Worm (Caenorhabditis elegans) whole organism, L4 larva: ENCODE data around the gene pyc-1.
A peak's percentile ranks its signal among the peaks of the same experiment; 100 is the strongest.

Experiments used
- D1046.2 ChIP-seq: fragments of 200-800 bp; sonication (Bioruptor generic); IDR thresholded peaks from 2 replicates; pipeline ENCODE4 v1.3.6; 2022; ENCODE audit warnings: missing genetic modification characterization, missing compliant biosample characterization
- F10B5.3 ChIP-seq: sonication (generic microtip); optimal IDR thresholded peaks from 2 replicates; lab custom pipeline; 2016; ENCODE audit warnings: mild to moderate bottlenecking, missing genetic modification characterization, missing compliant biosample characterization
- F26F4.8 ChIP-seq: fragments of 200-800 bp; sonication (Bioruptor generic); conservative IDR thresholded peaks from 2 replicates; pipeline ENCODE4 v1.3.6; 2022; ENCODE audit warnings: missing genetic modification characterization, missing compliant biosample characterization
- F44E2.7 ChIP-seq: fragments of 200-800 bp; sonication (Bioruptor generic); IDR thresholded peaks from 2 replicates; pipeline ENCODE4 v2.1.2; 2022; ENCODE audit warnings: missing genetic modification characterization, missing compliant biosample characterization
- T20F7.1 ChIP-seq: fragments of 200-800 bp; sonication (Bioruptor generic); optimal IDR thresholded peaks from 2 replicates; lab custom pipeline; 2018; ENCODE audit warnings: mild to moderate bottlenecking, missing genetic modification characterization, missing compliant biosample characterization
- Y105C5A.15 ChIP-seq: fragments of 200-800 bp; sonication (Bioruptor generic); IDR thresholded peaks from 2 replicates; pipeline ENCODE4 v1.3.6; 2022; ENCODE audit warnings: missing genetic modification characterization, missing compliant biosample characterization
- Y5F2A.4 ChIP-seq: fragments of 200-800 bp; sonication (Bioruptor generic); optimal IDR thresholded peaks from 2 replicates; lab custom pipeline; 2018; ENCODE audit warnings: mild to moderate bottlenecking, missing genetic modification characterization, missing compliant biosample characterization
- Y75B8A.6 ChIP-seq: fragments of 200-800 bp; sonication (Bioruptor generic); IDR thresholded peaks from 2 replicates; pipeline ENCODE4 v1.3.6; 2022; ENCODE audit warnings: missing genetic modification reagents, missing genetic modification characterization, missing compliant biosample characterization
- ZK337.2 ChIP-seq: fragments of 200-800 bp; sonication (Bioruptor generic); IDR thresholded peaks from 2 replicates; pipeline ENCODE4 v1.3.6; 2022; ENCODE audit warnings: missing genetic modification reagents, missing genetic modification characterization, missing compliant biosample characterization
- ZK546.5 ChIP-seq, 2 experiments: sonication (generic microtip); optimal IDR thresholded peaks; 2 replicates each; lab custom pipeline; 2017; ENCODE audit warnings: missing biosample characterization in 2 of 2, missing genetic modification characterization in 2 of 2
- ama-1 ChIP-seq: fragments of 150-350 bp; optimal IDR thresholded peaks from 2 replicates; lab custom pipeline; 2014; ENCODE audit warnings: inconsistent platforms, mixed read lengths
- ceh-20 ChIP-seq: fragments of 200-800 bp; sonication (Bioruptor generic); IDR thresholded peaks from 2 replicates; pipeline ENCODE4 v1.3.6; 2022; ENCODE audit warnings: missing genetic modification reagents, missing genetic modification characterization, missing compliant biosample characterization
- ceh-32 ChIP-seq: sonication (generic microtip); optimal IDR thresholded peaks from 2 replicates; lab custom pipeline; 2016; ENCODE audit warnings: mild to moderate bottlenecking, missing genetic modification characterization, missing compliant biosample characterization; ENCODE audit not compliant: poor library complexity
- ceh-44 ChIP-seq: fragments of 200-800 bp; sonication (Bioruptor generic); IDR thresholded peaks from 2 replicates; pipeline ENCODE4 v1.3.6; 2022; ENCODE audit warnings: missing genetic modification reagents, missing genetic modification characterization, missing compliant biosample characterization
- ceh-82 ChIP-seq: sonication (generic microtip); optimal IDR thresholded peaks from 2 replicates; lab custom pipeline; 2017; ENCODE audit warnings: missing biosample characterization, missing genetic modification characterization
- dmd-6 ChIP-seq: fragments of 200-800 bp; sonication (Bioruptor generic); IDR thresholded peaks from 2 replicates; pipeline ENCODE4 v1.3.6; 2022; ENCODE audit warnings: missing genetic modification reagents, missing genetic modification characterization, missing compliant biosample characterization
- dve-1 ChIP-seq: sonication (generic microtip); optimal IDR thresholded peaks from 2 replicates; lab custom pipeline; 2017; ENCODE audit warnings: antibody characterized with exemption, mild to moderate bottlenecking, missing genetic modification characterization, missing compliant biosample characterization; ENCODE audit not compliant: insufficient read depth
- egl-43 ChIP-seq: fragments of 200-800 bp; sonication (Bioruptor generic); IDR thresholded peaks from 2 replicates; pipeline ENCODE4 v1.3.6; 2022; ENCODE audit warnings: missing genetic modification reagents, missing genetic modification characterization, missing compliant biosample characterization
- fkh-10 ChIP-seq: fragments of 150-350 bp; optimal IDR thresholded peaks from 2 replicates; lab custom pipeline; 2014; ENCODE audit warnings: missing biosample characterization, missing genetic modification reagents, missing genetic modification characterization
- fos-1 ChIP-seq: fragments of 150-350 bp; optimal IDR thresholded peaks from 2 replicates; lab custom pipeline; 2014; ENCODE audit warnings: missing biosample characterization, missing genetic modification characterization
- hlh-11 ChIP-seq: fragments of 200-800 bp; sonication (Bioruptor generic); optimal IDR thresholded peaks from 2 replicates; lab custom pipeline; 2018; ENCODE audit warnings: mild to moderate bottlenecking, missing genetic modification characterization, missing compliant biosample characterization
- hlh-30 ChIP-seq: sonication (generic microtip); optimal IDR thresholded peaks from 2 replicates; lab custom pipeline; 2017; ENCODE audit warnings: antibody characterized with exemption, mild to moderate bottlenecking, missing genetic modification characterization, missing compliant biosample characterization; ENCODE audit not compliant: insufficient read depth
- hmg-1.1 ChIP-seq: fragments of 200-800 bp; sonication (Bioruptor generic); IDR thresholded peaks from 2 replicates; pipeline ENCODE4 v1.3.6; 2022; ENCODE audit warnings: missing genetic modification reagents, missing genetic modification characterization, missing compliant biosample characterization
- jun-1 ChIP-seq: fragments of 150-350 bp; optimal IDR thresholded peaks from 2 replicates; lab custom pipeline; 2014; ENCODE audit warnings: missing biosample characterization, missing genetic modification reagents, missing genetic modification characterization
- lim-7 ChIP-seq: fragments of 200-800 bp; sonication (Bioruptor generic); IDR thresholded peaks from 2 replicates; pipeline ENCODE4 v1.3.6; 2022; ENCODE audit warnings: missing genetic modification characterization, missing compliant biosample characterization
- lin-1 ChIP-seq: fragments of 200-800 bp; sonication (Bioruptor generic); IDR thresholded peaks from 2 replicates; pipeline ENCODE4 v1.3.6; 2022; ENCODE audit warnings: missing genetic modification reagents, missing genetic modification characterization, missing compliant biosample characterization
- lin-29 ChIP-seq: fragments of 200-800 bp; sonication (Bioruptor generic); IDR thresholded peaks from 2 replicates; pipeline ENCODE4 v1.3.6; 2022; ENCODE audit warnings: missing genetic modification reagents, missing genetic modification characterization, missing compliant biosample characterization
- lin-38 ChIP-seq: fragments of 200-800 bp; sonication (Bioruptor generic); IDR thresholded peaks from 2 replicates; pipeline ENCODE4 v1.3.6; 2022; ENCODE audit warnings: missing genetic modification reagents, missing genetic modification characterization, missing compliant biosample characterization
- lsy-2 ChIP-seq, 2 experiments: fragments of 150-350 bp in 1 of 2; sonication (generic microtip) in 1 of 2; optimal IDR thresholded peaks; 2 replicates each; lab custom pipeline; 2014 to 2017; ENCODE audit warnings: missing biosample characterization in 2 of 2, missing genetic modification characterization in 2 of 2
- madf-5 ChIP-seq, 2 experiments: fragments of 200-800 bp; sonication (Bioruptor generic); IDR thresholded peaks; 2 replicates each; pipeline ENCODE4 v1.3.6; 2022; ENCODE audit warnings: missing compliant biosample characterization in 2 of 2, missing genetic modification characterization in 2 of 2
- mxl-2 ChIP-seq: fragments of 200-800 bp; sonication (Bioruptor generic); conservative IDR thresholded peaks from 2 replicates; pipeline ENCODE4 v1.3.6; 2022; ENCODE audit warnings: missing genetic modification reagents, missing genetic modification characterization, missing compliant biosample characterization
- nhr-10 ChIP-seq: fragments of 150-350 bp; optimal IDR thresholded peaks from 2 replicates; lab custom pipeline; 2014; ENCODE audit warnings: missing biosample characterization, missing genetic modification characterization
- nhr-25 ChIP-seq: sonication (generic microtip); optimal IDR thresholded peaks from 2 replicates; lab custom pipeline; 2017; ENCODE audit warnings: missing genetic modification characterization, mild to moderate bottlenecking, missing compliant biosample characterization, antibody characterized with exemption, moderate library complexity, borderline replicate concordance; ENCODE audit not compliant: insufficient read depth
- nhr-28 ChIP-seq: fragments of 150-350 bp; optimal IDR thresholded peaks from 2 replicates; lab custom pipeline; 2014; ENCODE audit warnings: missing biosample characterization, missing genetic modification characterization
- nhr-6 ChIP-seq: fragments of 150-350 bp; optimal IDR thresholded peaks from 2 replicates; lab custom pipeline; 2014; ENCODE audit warnings: missing biosample characterization, missing genetic modification characterization
- nhr-76 ChIP-seq: fragments of 150-350 bp; optimal IDR thresholded peaks from 2 replicates; lab custom pipeline; 2014; ENCODE audit warnings: missing biosample characterization, missing genetic modification characterization
- pha-4 ChIP-seq, 2 experiments: fragments of 150-350 bp in 1 of 2; fragments of 200-800 bp in 1 of 2; sonication (Bioruptor generic) in 1 of 2; IDR thresholded peaks in 1 of 2; optimal IDR thresholded peaks in 1 of 2; 2 replicates each; pipeline versions ENCODE4 v1.3.6 to Lab custom; 2014 to 2022; ENCODE audit warnings: missing genetic modification characterization in 2 of 2, missing genetic modification reagents in 2 of 2, missing biosample characterization in 1 of 2, missing compliant biosample characterization in 1 of 2
- php-3 ChIP-seq: fragments of 200-800 bp; sonication (Bioruptor generic); IDR thresholded peaks from 2 replicates; pipeline ENCODE4 v1.3.6; 2022; ENCODE audit warnings: missing genetic modification reagents, missing genetic modification characterization, missing compliant biosample characterization
- saeg-2 ChIP-seq: fragments of 200-800 bp; sonication (Bioruptor generic); IDR thresholded peaks from 2 replicates; pipeline ENCODE4 v1.3.6; 2022; ENCODE audit warnings: missing genetic modification reagents, missing genetic modification characterization, missing compliant biosample characterization
- sdz-12 ChIP-seq: fragments of 200-800 bp; sonication (Bioruptor generic); optimal IDR thresholded peaks from 2 replicates; lab custom pipeline; 2018; ENCODE audit warnings: mild to moderate bottlenecking, missing genetic modification characterization, missing compliant biosample characterization
- spr-1 ChIP-seq: sonication (generic microtip); optimal IDR thresholded peaks from 2 replicates; lab custom pipeline; 2016; ENCODE audit warnings: mild to moderate bottlenecking, missing genetic modification characterization, missing compliant biosample characterization
- tra-1 ChIP-seq: fragments of 200-800 bp; sonication (Bioruptor generic); IDR thresholded peaks from 2 replicates; pipeline ENCODE4 v1.3.6; 2022; ENCODE audit warnings: missing genetic modification reagents, missing genetic modification characterization, missing compliant biosample characterization
- unc-130 ChIP-seq: sonication (generic microtip); optimal IDR thresholded peaks from 2 replicates; lab custom pipeline; 2016; ENCODE audit warnings: missing genetic modification reagents, missing genetic modification characterization, missing compliant biosample characterization
- unc-62 ChIP-seq, 3 experiments: fragments of 150-350 bp in 1 of 3; sonication (generic microtip); optimal IDR thresholded peaks in 2 of 3; peaks in 1 of 3; 1 replicate in 1 of 3; 2 replicates in 2 of 3; lab custom pipeline; 2014 to 2017; ENCODE audit warnings: missing biosample characterization in 3 of 3, missing genetic modification characterization in 3 of 3, missing genetic modification reagents in 3 of 3, missing genotype in 1 of 3
- vab-7 ChIP-seq: fragments of 200-800 bp; sonication (Bioruptor generic); IDR thresholded peaks from 2 replicates; pipeline ENCODE4 v1.3.6; 2022; ENCODE audit warnings: missing genetic modification reagents, missing genetic modification characterization, missing compliant biosample characterization
- zag-1 ChIP-seq: fragments of 150-350 bp; optimal IDR thresholded peaks from 2 replicates; lab custom pipeline; 2014; ENCODE audit warnings: missing biosample characterization, missing genetic modification characterization
- zfp-2 ChIP-seq: sonication (generic microtip); optimal IDR thresholded peaks from 2 replicates; lab custom pipeline; 2016; ENCODE audit warnings: mild to moderate bottlenecking, missing genetic modification characterization, missing compliant biosample characterization
- ztf-11 ChIP-seq: fragments of 150-350 bp; optimal IDR thresholded peaks from 2 replicates; lab custom pipeline; 2014; ENCODE audit warnings: missing biosample characterization, missing genetic modification characterization
- ztf-7 ChIP-seq: fragments of 150-350 bp; optimal IDR thresholded peaks from 2 replicates; lab custom pipeline; 2014; ENCODE audit warnings: missing biosample characterization, missing genetic modification characterization

The pyc-1 gene

ce11 chrV:11817263-11817726, 5.0 kb downstream of the pyc-1 start (continued):
- TF ChIP-seq hlh-30 (tag; lab: Kevin White, UChicago): no peak
- TF ChIP-seq nhr-28 (tag; lab: Kevin White, UChicago): no peak
- TF ChIP-seq Y5F2A.4 (GFP tag; lab: Kevin White, UChicago): no peak
- TF ChIP-seq zfp-2 (tag; lab: Kevin White, UChicago): no peak
- TF ChIP-seq nhr-6 (tag; lab: Kevin White, UChicago): no peak
- no peak for TF ChIP-seq ceh-20 (GFP tag; lab: Robert Waterston, UW)
- TF ChIP-seq nhr-10 (tag; lab: Kevin White, UChicago): no peak
- TF ChIP-seq Y105C5A.15 (GFP tag; lab: Robert Waterston, UW): 0 out of 2 replicates have a peak, but pooled peaks have one; percentile 59
- TF ChIP-seq mxl-2 (GFP tag; lab: Robert Waterston, UW): no peak
- no peak for TF ChIP-seq ztf-11 (tag; lab: Kevin White, UChicago)
- TF ChIP-seq ZK546.5 (tag; optimal IDR thresholded peaks at IDR 0.05; lab: Kevin White, UChicago): no peak
- no peak for TF ChIP-seq sdz-12 (GFP tag; lab: Kevin White, UChicago)
- no peak for TF ChIP-seq nhr-76
- TF ChIP-seq unc-62 (GFP tag; optimal IDR thresholded peaks at IDR 0.05 in 1 of 2; lab: Kevin White, UChicago): no peak
- no peak for TF ChIP-seq unc-62 (tag; optimal IDR thresholded peaks at IDR 0.05; lab: Kevin White, UChicago)
- TF ChIP-seq zag-1 (tag; lab: Kevin White, UChicago): no peak
- peak; percentile 69; the same call in 1 of the 2 replicates for TF ChIP-seq D1046.2 (GFP tag; lab: Robert Waterston, UW)
- TF ChIP-seq F44E2.7 (GFP tag; lab: Robert Waterston, UW): 0 out of 2 replicates have a peak, but pooled peaks have one; percentile 14
- no peak for TF ChIP-seq ZK337.2 (GFP tag; lab: Robert Waterston, UW)
- no peak for TF ChIP-seq vab-7 (GFP tag; lab: Robert Waterston, UW)
- no peak for TF ChIP-seq unc-130
- no peak for TF ChIP-seq ceh-82
- TF ChIP-seq lin-38 (GFP tag; lab: Robert Waterston, UW): peak; percentile 63
- no peak for TF ChIP-seq lin-1
- no peak for TF ChIP-seq ceh-32 (tag; lab: Kevin White, UChicago)
- TF ChIP-seq egl-43 (GFP tag; lab: Robert Waterston, UW): no peak
- peak; percentile 25; the same call in 1 of the 2 replicates for TF ChIP-seq dmd-6 (GFP tag; lab: Robert Waterston, UW)
- no peak for TF ChIP-seq fkh-10 (GFP tag; lab: Kevin White, UChicago)
- peak; percentile 72; the same call in 1 of the 2 replicates for TF ChIP-seq pha-4 (GFP tag; IDR thresholded peaks at IDR 0.05; lab: Robert Waterston, UW)
- no peak for TF ChIP-seq pha-4 (tag; optimal IDR thresholded peaks at IDR 0.05; lab: Kevin White, UChicago)
- TF ChIP-seq lsy-2 (tag; optimal IDR thresholded peaks at IDR 0.05; lab: Kevin White, UChicago): peak in 1 of 2 experiments; percentile 24
- TF ChIP-seq Y75B8A.6 (GFP tag; lab: Robert Waterston, UW): peak; percentile 7; the same call in 1 of the 2 replicates
- no peak for TF ChIP-seq dve-1 (tag; lab: Kevin White, UChicago)
- no peak for TF ChIP-seq fos-1 (tag; lab: Kevin White, UChicago)
- TF ChIP-seq ama-1 (lab: Kevin White, UChicago): no peak
- TF ChIP-seq saeg-2: 0 out of 2 replicates have a peak, but pooled peaks have one; percentile 26
- TF ChIP-seq lin-29 (GFP tag; lab: Robert Waterston, UW): no peak
- no peak for TF ChIP-seq spr-1
- no peak for TF ChIP-seq tra-1 (GFP tag; lab: Robert Waterston, UW)
- TF ChIP-seq madf-5 (GFP tag; IDR thresholded peaks at IDR 0.05; lab: Robert Waterston, UW): 0 out of 4 replicates have a peak, but pooled peaks of 1 of the 2 experiments have one; percentile 29
- no peak for TF ChIP-seq F10B5.3 (tag; lab: Kevin White, UChicago)
- no peak for TF ChIP-seq jun-1 (tag; lab: Kevin White, UChicago)
- TF ChIP-seq ceh-44: no peak
- TF ChIP-seq ztf-7 (tag; lab: Kevin White, UChicago): no peak
- 0 out of 2 replicates have a peak, but pooled peaks have one; percentile 10 for TF ChIP-seq lim-7 (GFP tag; lab: Robert Waterston, UW)
- no peak for TF ChIP-seq T20F7.1 (GFP tag; lab: Kevin White, UChicago)
- TF ChIP-seq php-3 (GFP tag; lab: Robert Waterston, UW): peak; percentile 58; the same call in 1 of the 2 replicates
- TF ChIP-seq hlh-11: peak; percentile 4
- TF ChIP-seq F26F4.8: no peak
- TF ChIP-seq hmg-1.1 (GFP tag; lab: Robert Waterston, UW): peak; percentile 24; the same call in 1 of the 2 replicates
- no peak for TF ChIP-seq nhr-25
